Worm (Caenorhabditis elegans): Measurements from ENCODE around the gene K04A8.20.

- TF ChIP-seq fkh-10 (GFP tag; optimal IDR thresholded peaks at IDR 0.05), result no peak
- no peak for TF ChIP-seq ama-1 (optimal IDR thresholded peaks at IDR 0.05)
- no peak for TF ChIP-seq dve-1 (tag; optimal IDR thresholded peaks at IDR 0.05)
- no peak for TF ChIP-seq nhr-11 (tag; optimal IDR thresholded peaks at IDR 0.05)
- no peak for TF ChIP-seq ceh-18 (tag; optimal IDR thresholded peaks at IDR 0.05)
- no peak for TF ChIP-seq hlh-8 (tag; optimal IDR thresholded peaks at IDR 0.05)
Observed at ce11 chrV:6518225-6518396, 31.1 kb upstream of the K04A8.20 start, which contains the start of gene F46E10.3.
